Worm (Caenorhabditis elegans): ENCODE data around the gene F42A10.9.

DNA sequence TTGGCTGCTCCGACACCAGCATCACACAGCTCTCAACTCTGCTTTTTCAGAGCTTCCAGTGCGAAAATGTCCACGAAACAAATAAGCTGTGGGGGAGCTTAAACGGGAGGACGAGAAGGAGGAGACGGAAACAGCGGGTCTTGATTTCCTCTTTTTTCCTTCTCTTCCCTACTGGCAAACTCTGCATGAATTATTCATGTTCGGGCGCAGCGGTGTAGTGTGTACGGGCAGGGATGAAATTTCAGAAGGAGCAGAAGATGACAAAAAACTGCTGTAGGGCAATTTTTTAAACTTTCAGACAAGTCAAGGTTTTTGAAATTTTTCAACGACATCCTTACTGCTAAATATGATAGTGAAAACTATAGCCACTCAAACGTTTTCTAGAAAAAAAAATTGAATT, 25.0 kb upstream of the F42A10.9 start:
- TF ChIP-seq him-1 (tag; optimal IDR thresholded peaks at IDR 0.05) (no peak), W03F9.2 (tag; optimal IDR thresholded peaks at IDR 0.05) (no peak)
